Worm (Caenorhabditis elegans): ENCODE results near the gene acr-7.

ce11 chrII:7887295-7887694 is 37.7 kb upstream of the acr-7 start:
- TF ChIP-seq klf-2 (GFP tag; conservative IDR thresholded peaks at IDR 0.05) (no peak), T22C8.4 (GFP tag; IDR thresholded peaks at IDR 0.05) (no peak), ref-1 (GFP tag; conservative IDR thresholded peaks at IDR 0.05) (no peak), cog-1 (tag; optimal IDR thresholded peaks at IDR 0.05) (no peak), med-1 (GFP tag; optimal IDR thresholded peaks at IDR 0.05; ENCODE audit: insufficient read depth) (no peak)
